Worm (Caenorhabditis elegans): ENCODE measurements around the gene F35E8.13.

F35E8.13 gene

ce11 chrV:15873762-15874161, 49.3 kb upstream of the F35E8.13 start (continued):
- TF ChIP-seq dmd-4 (tag; optimal IDR thresholded peaks at IDR 0.05; ENCODE audit: borderline replicate concordance): peak; percentile 98
- peak; percentile 99 for TF ChIP-seq unc-86 (tag; optimal IDR thresholded peaks at IDR 0.05)
- TF ChIP-seq sox-4 (tag; optimal IDR thresholded peaks at IDR 0.05): peak; percentile 99
- TF ChIP-seq T23F11.4 (GFP tag; optimal IDR thresholded peaks at IDR 0.05): peak; percentile 99
- TF ChIP-seq hlh-8 (tag; optimal IDR thresholded peaks at IDR 0.05): peak; percentile 96
- TF ChIP-seq C08G9.2 (tag; optimal IDR thresholded peaks at IDR 0.05): peak; percentile 97
- peak; percentile 91 for TF ChIP-seq odd-2 (tag; optimal IDR thresholded peaks at IDR 0.05)
- TF ChIP-seq elt-2 (tag; optimal IDR thresholded peaks at IDR 0.05): peak; percentile 99
- peak; percentile 96 for TF ChIP-seq dve-1 (tag; optimal IDR thresholded peaks at IDR 0.05)
- TF ChIP-seq unc-3 (GFP tag; conservative IDR thresholded peaks at IDR 0.05): peak; percentile 99
- TF ChIP-seq unc-3 (tag; optimal IDR thresholded peaks at IDR 0.05): peak; percentile 99
- peak; percentile 100 for TF ChIP-seq pat-9 (tag; optimal IDR thresholded peaks at IDR 0.05)
- TF ChIP-seq ceh-24 (tag; optimal IDR thresholded peaks at IDR 0.05): peak; percentile 99
- TF ChIP-seq eyg-1 (tag; optimal IDR thresholded peaks at IDR 0.05): peak; percentile 99
- peak; percentile 98 for TF ChIP-seq rnt-1 (tag; optimal IDR thresholded peaks at IDR 0.05)
- TF ChIP-seq fkh-10 (GFP tag; optimal IDR thresholded peaks at IDR 0.05): peak; percentile 76
- peak; percentile 93 for TF ChIP-seq ceh-31 (tag; optimal IDR thresholded peaks at IDR 0.05)
- peak; percentile 99 for TF ChIP-seq ttx-3 (tag; optimal IDR thresholded peaks at IDR 0.05)
- peak; percentile 99 for TF ChIP-seq ref-2 (tag; optimal IDR thresholded peaks at IDR 0.05)
- peak; percentile 99 for TF ChIP-seq ztf-16 (tag; optimal IDR thresholded peaks at IDR 0.05)
- peak; percentile 90 for TF ChIP-seq hlh-30 (tag; optimal IDR thresholded peaks at IDR 0.05; ENCODE audit: insufficient read depth)
- TF ChIP-seq ceh-30 (tag; optimal IDR thresholded peaks at IDR 0.05): peak; percentile 87

ce11 chrV:15876308-15876707, 46.8 kb upstream of the F35E8.13 start, which contains the start of gene nhr-102:
Gene nhr-102 (minus strand): TSS chrV:15876408.
- TF ChIP-seq ceh-31 (tag; optimal IDR thresholded peaks at IDR 0.05): no peak

- no peak for TF ChIP-seq K09A11.1 (tag; optimal IDR thresholded peaks at IDR 0.05; ENCODE audit: insufficient read depth)
- no peak for TF ChIP-seq pha-4 (tag; optimal IDR thresholded peaks at IDR 0.05)
- TF ChIP-seq dmd-4 (tag; optimal IDR thresholded peaks at IDR 0.05; ENCODE audit: borderline replicate concordance): no peak
- TF ChIP-seq ceh-45 (GFP tag; IDR thresholded peaks at IDR 0.05): no peak
- no peak for TF ChIP-seq Y22D7AL.16 (tag; optimal IDR thresholded peaks at IDR 0.05)
- TF ChIP-seq hlh-13 (GFP tag; optimal IDR thresholded peaks at IDR 0.05): no peak
- TF ChIP-seq fax-1 (tag; optimal IDR thresholded peaks at IDR 0.05): no peak
- no peak for TF ChIP-seq ztf-16 (tag; optimal IDR thresholded peaks at IDR 0.05)
- no peak for TF ChIP-seq dve-1 (tag; optimal IDR thresholded peaks at IDR 0.05)
Measured at ce11 chrV:15879508-15879907, 43.6 kb upstream of the F35E8.13 start, which contains the start of gene nhr-84. Gene nhr-84 (minus strand): TSS chrV:15879608.

ce11 chrV:15880033-15880432, 43.0 kb upstream of the F35E8.13 start:
- TF ChIP-seq sox-4 (tag; optimal IDR thresholded peaks at IDR 0.05) (no peak), C08G9.2 (tag; optimal IDR thresholded peaks at IDR 0.05) (no peak), hlh-30 (tag; optimal IDR thresholded peaks at IDR 0.05; ENCODE audit: insufficient read depth) (no peak), hlh-6 (tag; optimal IDR thresholded peaks at IDR 0.05) (no peak), elt-4 (tag; optimal IDR thresholded peaks at IDR 0.05) (no peak), ceh-31 (tag; optimal IDR thresholded peaks at IDR 0.05) (no peak), dve-1 (tag; optimal IDR thresholded peaks at IDR 0.05) (no peak)

- TF ChIP-seq elt-2 (tag; optimal IDR thresholded peaks at IDR 0.05) (peak; percentile 32), madf-2 (tag; optimal IDR thresholded peaks at IDR 0.05) (no peak)
Measured at ce11 chrV:15880705-15881104, 42.4 kb upstream of the F35E8.13 start.

ce11 chrV:15884698-15885097, 38.4 kb upstream of the F35E8.13 start, which contains the start of gene oac-42:
Gene oac-42 (minus strand): TSS chrV:15884798.
- TF ChIP-seq pag-3 (tag; optimal IDR thresholded peaks at IDR 0.05; ENCODE audit: borderline replicate concordance) (no peak), hlh-13 (GFP tag; optimal IDR thresholded peaks at IDR 0.05) (no peak), madf-2 (tag; optimal IDR thresholded peaks at IDR 0.05) (no peak), sox-2 (GFP tag; IDR thresholded peaks at IDR 0.05) (no peak), unc-42 (tag; optimal IDR thresholded peaks at IDR 0.05) (no peak), unc-86 (tag; optimal IDR thresholded peaks at IDR 0.05) (no peak), pros-1 (tag; optimal IDR thresholded peaks at IDR 0.05) (no peak), ceh-2 (tag; optimal IDR thresholded peaks at IDR 0.05) (no peak), K02D7.2 (tag; optimal IDR thresholded peaks at IDR 0.05) (no peak), ref-2 (tag; optimal IDR thresholded peaks at IDR 0.05) (no peak), nhr-232 (tag; optimal IDR thresholded peaks at IDR 0.05) (no peak), che-1 (tag; optimal IDR thresholded peaks at IDR 0.05) (no peak)
